Fruit fly (Drosophila melanogaster): ENCODE measurements around the gene UBL3.
A peak's percentile ranks its signal among the peaks of the same experiment; 100 is the strongest.

Gene UBL3

dm6 chrX:15866799-15867412 is 13.9 kb upstream of the UBL3 start:
- TF ChIP-seq CG17801 (GFP tag; optimal IDR thresholded peaks at IDR 0.05; ENCODE audit: partially characterized antibody) = peak; percentile 14

dm6 chrX:15866032-15866431 is 13.1 kb upstream of the UBL3 start:
- no peak for TF ChIP-seq CG17801 (GFP tag; optimal IDR thresholded peaks at IDR 0.05; ENCODE audit: partially characterized antibody)

- TF ChIP-seq CG17801 (GFP tag; optimal IDR thresholded peaks at IDR 0.05; ENCODE audit: partially characterized antibody) = peak; percentile 85
These were observed 7.5 kb upstream of the UBL3 start for dm6 chrX:15860479-15860878.

dm6 chrX:15859869-15860268 is 6.9 kb upstream of the UBL3 start, which contains the start of gene Gbeta13F:
TSS of gene Gbeta13F (plus strand) at chrX:15860115.
- TF ChIP-seq CG17801 (GFP tag; optimal IDR thresholded peaks at IDR 0.05; ENCODE audit: partially characterized antibody) = no peak

dm6 chrX:15859387-15859786 is 6.4 kb upstream of the UBL3 start, which contains the start of gene AlkB:
TSS of gene AlkB (minus strand) at chrX:15859487.
- no peak for TF ChIP-seq CG17801 (GFP tag; optimal IDR thresholded peaks at IDR 0.05; ENCODE audit: partially characterized antibody)

dm6 chrX:15857601-15858284 is 4.8 kb upstream of the UBL3 start, which contains the start of the genes CG46440 and Myb:
TSS of gene CG46440 (minus strand) at chrX:15857823.
TSS of gene Myb (minus strand) at chrX:15857823.
- TF ChIP-seq CG17801 (GFP tag; optimal IDR thresholded peaks at IDR 0.05; ENCODE audit: partially characterized antibody) = no peak

- peak; percentile 19 for TF ChIP-seq CG17801 (GFP tag; optimal IDR thresholded peaks at IDR 0.05; ENCODE audit: partially characterized antibody)
These were observed 4.0 kb downstream of the UBL3 start, which contains the start of gene sun for dm6 chrX:15849021-15849420. TSS of gene sun (minus strand) at chrX:15849258.

- peak; percentile 20 for TF ChIP-seq CG17801 (GFP tag; optimal IDR thresholded peaks at IDR 0.05; ENCODE audit: partially characterized antibody)
These were observed 8.8 kb downstream of the UBL3 start, which contains the start of the genes ArgRS and CG8578 for dm6 chrX:15844139-15844538. TSS of gene ArgRS (minus strand) at chrX:15844145. TSS of gene CG8578 (plus strand) at chrX:15844476.

dm6 chrX:15841346-15841745 is 11.6 kb downstream of the UBL3 start:
- no peak for TF ChIP-seq CG17801 (GFP tag; optimal IDR thresholded peaks at IDR 0.05; ENCODE audit: partially characterized antibody)

- no peak for TF ChIP-seq CG17801 (GFP tag; optimal IDR thresholded peaks at IDR 0.05; ENCODE audit: partially characterized antibody)
These were observed 13.0 kb downstream of the UBL3 start for dm6 chrX:15840003-15840402.

- TF ChIP-seq CG17801 (GFP tag; optimal IDR thresholded peaks at IDR 0.05; ENCODE audit: partially characterized antibody) = no peak
These were observed 15.4 kb downstream of the UBL3 start, which contains the start of gene CG8565 for dm6 chrX:15837530-15837929. TSS of gene CG8565 (plus strand) at chrX:15837830.

dm6 chrX:15835393-15835792 is 17.6 kb downstream of the UBL3 start, which contains the start of gene Chc:
TSS of gene Chc (minus strand) at chrX:15835490.
- no peak for TF ChIP-seq CG17801 (GFP tag; optimal IDR thresholded peaks at IDR 0.05; ENCODE audit: partially characterized antibody)

- no peak for TF ChIP-seq CG17801 (GFP tag; optimal IDR thresholded peaks at IDR 0.05; ENCODE audit: partially characterized antibody)
These were observed 18.3 kb downstream of the UBL3 start for dm6 chrX:15834594-15835236.

- TF ChIP-seq CG17801 (GFP tag; optimal IDR thresholded peaks at IDR 0.05; ENCODE audit: partially characterized antibody) = no peak
These were observed 19.0 kb downstream of the UBL3 start for dm6 chrX:15833957-15834356.

dm6 chrX:15822363-15822762 is 30.6 kb downstream of the UBL3 start:
- TF ChIP-seq CG17801 (GFP tag; optimal IDR thresholded peaks at IDR 0.05; ENCODE audit: partially characterized antibody) = no peak

All from ovary, adult (tissue).